Worm (Caenorhabditis elegans) whole organism, L2 larva: ENCODE results near the gene D2062.4.

Experiments
- F13H6.1 ChIP-seq: sonication (generic microtip); optimal IDR thresholded peaks from 2 replicates; lab custom pipeline; 2016; ENCODE audit warnings: missing genetic modification characterization, missing compliant biosample characterization
- ZK546.5 ChIP-seq: sonication (generic microtip); optimal IDR thresholded peaks from 2 replicates; lab custom pipeline; 2017; ENCODE audit warnings: missing biosample characterization, missing genetic modification characterization
- ceh-16 ChIP-seq: fragments of 150-350 bp; optimal IDR thresholded peaks from 2 replicates; lab custom pipeline; 2014; ENCODE audit warnings: missing biosample characterization, missing genetic modification characterization
- crh-2 ChIP-seq: sonication (generic microtip); optimal IDR thresholded peaks from 2 replicates; lab custom pipeline; 2017; ENCODE audit warnings: missing biosample characterization, missing genetic modification characterization
- egl-27 ChIP-seq: sonication (generic microtip); optimal IDR thresholded peaks from 3 replicates; lab custom pipeline; 2017; ENCODE audit warnings: missing biosample characterization, missing genetic modification reagents, missing genetic modification characterization
- lin-39 ChIP-seq: fragments of 150-350 bp; optimal IDR thresholded peaks from 2 replicates; lab custom pipeline; 2014; ENCODE audit warnings: missing biosample characterization, missing genetic modification reagents, missing genetic modification characterization
- lsy-2 ChIP-seq, 2 experiments: fragments of 150-350 bp in 1 of 2; sonication (generic microtip) in 1 of 2; optimal IDR thresholded peaks; 2 replicates each; lab custom pipeline; 2014 to 2017; ENCODE audit warnings: missing biosample characterization in 2 of 2, missing genetic modification characterization in 2 of 2
- nhr-25 ChIP-seq: fragments of 150-350 bp; sonication (generic microtip); optimal IDR thresholded peaks from 3 replicates; lab custom pipeline; 2014; ENCODE audit warnings: missing biosample characterization, missing genetic modification characterization
- unc-39 ChIP-seq: fragments of 150-350 bp; optimal IDR thresholded peaks from 2 replicates; lab custom pipeline; 2014; ENCODE audit warnings: missing biosample characterization, missing genetic modification characterization
- unc-55 ChIP-seq: fragments of 150-350 bp; sonication (generic microtip); optimal IDR thresholded peaks from 3 replicates; lab custom pipeline; 2014; ENCODE audit warnings: missing biosample characterization, missing genetic modification reagents, missing genetic modification characterization
- zag-1 ChIP-seq: fragments of 150-350 bp; optimal IDR thresholded peaks from 2 replicates; lab custom pipeline; 2014; ENCODE audit warnings: missing biosample characterization, missing genetic modification characterization

DNA sequence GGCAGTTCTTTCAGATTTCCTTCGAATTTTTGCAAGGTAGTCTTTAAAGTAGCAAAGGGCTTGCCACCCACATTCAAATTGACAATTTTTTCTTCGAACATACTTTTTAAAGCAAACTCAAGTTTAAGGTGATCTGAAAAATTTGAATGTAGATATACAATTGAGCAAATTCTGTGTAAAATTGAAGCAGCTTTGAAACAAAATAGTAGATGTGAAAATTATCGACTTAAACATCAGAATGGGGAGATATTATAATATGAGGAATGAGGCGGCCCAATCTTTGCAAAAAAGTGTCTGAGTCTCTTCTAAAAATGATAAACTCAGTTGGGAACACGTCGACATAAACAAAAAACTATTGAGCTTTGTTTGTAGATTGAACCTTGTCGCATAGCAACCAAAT is 21.3 kb downstream of the D2062.4 start, which contains the start of gene F22E5.11:
- TF ChIP-seq egl-27, result no peak
- TF ChIP-seq ZK546.5 (tag; lab: Kevin White, UChicago), result no peak
- TF ChIP-seq nhr-25, result no peak
- TF ChIP-seq ceh-16 (tag; lab: Kevin White, UChicago), result no peak
- no peak for TF ChIP-seq F13H6.1
- TF ChIP-seq unc-55, result no peak
- TF ChIP-seq zag-1, result no peak
- TF ChIP-seq lsy-2 (tag; optimal IDR thresholded peaks at IDR 0.05; lab: Kevin White, UChicago), result no peak
- TF ChIP-seq crh-2 (tag; lab: Kevin White, UChicago), result no peak
- TF ChIP-seq lin-39 (tag; lab: Kevin White, UChicago), result no peak
- TF ChIP-seq unc-39, result no peak
